Worm (Caenorhabditis elegans) whole organism, L4 larva: Measurements from ENCODE around the gene T21C9.11.

Experiments
- T20F7.1 ChIP-seq: fragments of 200-800 bp; sonication (Bioruptor generic); optimal IDR thresholded peaks from 2 replicates; lab custom pipeline; 2018; ENCODE audit warnings: mild to moderate bottlenecking, missing genetic modification characterization, missing compliant biosample characterization
- ama-1 ChIP-seq: fragments of 150-350 bp; optimal IDR thresholded peaks from 2 replicates; lab custom pipeline; 2014; ENCODE audit warnings: inconsistent platforms, mixed read lengths
- dmd-9 ChIP-seq: fragments of 200-800 bp; sonication (Bioruptor generic); IDR thresholded peaks from 2 replicates; pipeline ENCODE4 v1.3.6; 2022; ENCODE audit warnings: missing genetic modification reagents, missing genetic modification characterization, missing compliant biosample characterization
- fos-1 ChIP-seq: fragments of 150-350 bp; optimal IDR thresholded peaks from 2 replicates; lab custom pipeline; 2014; ENCODE audit warnings: missing biosample characterization, missing genetic modification characterization
- hmg-1.1 ChIP-seq: fragments of 200-800 bp; sonication (Bioruptor generic); IDR thresholded peaks from 2 replicates; pipeline ENCODE4 v1.3.6; 2022; ENCODE audit warnings: missing genetic modification reagents, missing genetic modification characterization, missing compliant biosample characterization
- lin-13 ChIP-seq: fragments of 150-350 bp; optimal IDR thresholded peaks from 2 replicates; lab custom pipeline; 2014; ENCODE audit warnings: missing biosample characterization, missing genetic modification reagents, missing genetic modification characterization
- lsy-2 ChIP-seq, 2 experiments: fragments of 150-350 bp in 1 of 2; sonication (generic microtip) in 1 of 2; optimal IDR thresholded peaks; 2 replicates each; lab custom pipeline; 2014 to 2017; ENCODE audit warnings: missing biosample characterization in 2 of 2, missing genetic modification characterization in 2 of 2
- mxl-3 ChIP-seq: fragments of 200-800 bp; sonication (Bioruptor generic); optimal IDR thresholded peaks from 2 replicates; lab custom pipeline; 2018; ENCODE audit warnings: mild to moderate bottlenecking, missing genetic modification characterization, missing compliant biosample characterization
- nhr-10 ChIP-seq: fragments of 150-350 bp; optimal IDR thresholded peaks from 2 replicates; lab custom pipeline; 2014; ENCODE audit warnings: missing biosample characterization, missing genetic modification characterization
- nhr-77 ChIP-seq: fragments of 150-350 bp; optimal IDR thresholded peaks from 2 replicates; lab custom pipeline; 2014; ENCODE audit warnings: missing biosample characterization, missing genetic modification characterization
- pha-4 ChIP-seq, 2 experiments: fragments of 150-350 bp in 1 of 2; fragments of 200-800 bp in 1 of 2; sonication (Bioruptor generic) in 1 of 2; IDR thresholded peaks in 1 of 2; optimal IDR thresholded peaks in 1 of 2; 2 replicates each; pipeline versions ENCODE4 v1.3.6 to Lab custom; 2014 to 2022; ENCODE audit warnings: missing genetic modification characterization in 2 of 2, missing genetic modification reagents in 2 of 2, missing biosample characterization in 1 of 2, missing compliant biosample characterization in 1 of 2
- pqm-1 ChIP-seq: sonication (generic microtip); optimal IDR thresholded peaks from 2 replicates; lab custom pipeline; 2017; ENCODE audit warnings: missing biosample characterization, missing genetic modification characterization

ce11 chrV:10602051-10602937 is 7.6 kb upstream of the T21C9.11 start, which contains the start of gene H27A22.1:
- no peak for TF ChIP-seq ama-1 (lab: Kevin White, UChicago)
- no peak for TF ChIP-seq lsy-2 (tag; optimal IDR thresholded peaks at IDR 0.05; lab: Kevin White, UChicago)
- TF ChIP-seq pha-4 (GFP tag; IDR thresholded peaks at IDR 0.05; lab: Robert Waterston, UW): no peak
- TF ChIP-seq pha-4 (tag; optimal IDR thresholded peaks at IDR 0.05; lab: Kevin White, UChicago): no peak
- TF ChIP-seq lin-13 (GFP tag; lab: Kevin White, UChicago): no peak
- TF ChIP-seq dmd-9 (GFP tag; lab: Robert Waterston, UW): no peak
- no peak for TF ChIP-seq T20F7.1 (GFP tag; lab: Kevin White, UChicago)
- TF ChIP-seq hmg-1.1: no peak
- no peak for TF ChIP-seq mxl-3
- TF ChIP-seq fos-1 (tag; lab: Kevin White, UChicago): no peak
- no peak for TF ChIP-seq nhr-77
- no peak for TF ChIP-seq nhr-10 (tag; lab: Kevin White, UChicago)
- no peak for TF ChIP-seq pqm-1
